In the genomic region with DNA sequence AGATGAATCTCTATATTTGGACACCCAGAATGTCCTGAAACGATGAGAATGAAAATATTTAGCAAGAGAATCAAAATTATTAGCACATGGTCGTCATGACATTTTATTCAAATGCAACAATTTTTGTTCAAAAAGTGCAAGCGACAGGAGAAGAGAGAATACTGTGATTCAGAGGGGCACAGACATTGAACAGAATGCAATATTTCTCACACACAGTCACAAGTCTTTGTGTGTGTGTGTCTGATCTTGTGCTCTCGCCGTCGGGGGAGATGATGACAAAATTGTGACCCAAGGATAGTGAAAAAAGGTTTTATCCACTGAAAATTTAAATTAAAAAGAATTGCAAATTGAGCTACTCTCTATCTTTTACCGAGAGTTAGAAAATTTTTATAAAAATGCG, we compare ENCODE assay signal across 3 worm cellular contexts.
TF ChIP-seq lines count a peak whose summit lies in the region.

No protein-coding gene starts in this region.

TF ChIP-seq in whole organism, L2 larva, 48 proteins besides CTCF, POLR2A, EP300 and RAD21:
- peak; percentile 33 for TF ChIP-seq nhr-129 (tag; optimal IDR thresholded peaks at IDR 0.05; lab: Kevin White, UChicago)
- no peak for TF ChIP-seq nhr-10 (tag; optimal IDR thresholded peaks at IDR 0.05; lab: Kevin White, UChicago)
- peak; percentile 19 for TF ChIP-seq fos-1 (tag; optimal IDR thresholded peaks at IDR 0.05; lab: Kevin White, UChicago)
- TF ChIP-seq nhr-23 (tag; optimal IDR thresholded peaks at IDR 0.05; lab: Kevin White, UChicago) = no peak
- no peak for TF ChIP-seq F13H6.1 (tag; optimal IDR thresholded peaks at IDR 0.05; lab: Kevin White, UChicago)

TF ChIP-seq in whole organism, L4 larva, 104 proteins besides CTCF, POLR2A, EP300 and RAD21:
- TF ChIP-seq dmd-8 (GFP tag; IDR thresholded peaks at IDR 0.05; lab: Robert Waterston, UW) = no peak
- TF ChIP-seq hif-1 (tag; optimal IDR thresholded peaks at IDR 0.05; lab: Kevin White, UChicago) = no peak
- TF ChIP-seq lin-13 (GFP tag; optimal IDR thresholded peaks at IDR 0.05; lab: Kevin White, UChicago) = no peak
- peak; percentile 26 for TF ChIP-seq dve-1 (tag; optimal IDR thresholded peaks at IDR 0.05; lab: Kevin White, UChicago; ENCODE audit: insufficient read depth)
- 0 out of 2 replicates have a peak, but pooled peaks have one; percentile 28 for TF ChIP-seq nhr-42 (GFP tag; IDR thresholded peaks at IDR 0.05; lab: Robert Waterston, UW)
- no peak for TF ChIP-seq fos-1 (tag; optimal IDR thresholded peaks at IDR 0.05; lab: Kevin White, UChicago)
- peak; percentile 82 for TF ChIP-seq hlh-30 (tag; optimal IDR thresholded peaks at IDR 0.05; lab: Kevin White, UChicago; ENCODE audit: insufficient read depth)
- peak; percentile 37 for TF ChIP-seq nhr-6 (tag; optimal IDR thresholded peaks at IDR 0.05; lab: Kevin White, UChicago)
- no peak for TF ChIP-seq ces-1 (GFP tag; optimal IDR thresholded peaks at IDR 0.05; lab: Kevin White, UChicago)
- TF ChIP-seq zfp-2 (tag; optimal IDR thresholded peaks at IDR 0.05; lab: Kevin White, UChicago) = no peak
- TF ChIP-seq fkh-10 (GFP tag; optimal IDR thresholded peaks at IDR 0.05; lab: Kevin White, UChicago) = no peak
- TF ChIP-seq zip-11 (GFP tag; IDR thresholded peaks at IDR 0.05; lab: Robert Waterston, UW) = no peak
- no peak for TF ChIP-seq ceh-28 (tag; optimal IDR thresholded peaks at IDR 0.05; lab: Kevin White, UChicago)
- TF ChIP-seq nhr-48 (tag; optimal IDR thresholded peaks at IDR 0.05; lab: Kevin White, UChicago) = no peak
TF ChIP-seq in whole organism, L4 larva: peak in this region for 4.

TF ChIP-seq in whole organism, young adult, 124 proteins besides CTCF, POLR2A, EP300 and RAD21:
- no peak for TF ChIP-seq zim-3 (tag; optimal IDR thresholded peaks at IDR 0.05; lab: Kevin White, UChicago)
- TF ChIP-seq nhr-27 (tag; optimal IDR thresholded peaks at IDR 0.05; lab: Kevin White, UChicago) = no peak
- TF ChIP-seq sdz-38 (tag; optimal IDR thresholded peaks at IDR 0.05; lab: Kevin White, UChicago) = no peak
- no peak for TF ChIP-seq pha-4 (tag; optimal IDR thresholded peaks at IDR 0.05; lab: Kevin White, UChicago)
- no peak for TF ChIP-seq cebp-1 (GFP tag; IDR thresholded peaks at IDR 0.05; lab: Robert Waterston, UW)
- peak; percentile 1 for TF ChIP-seq cebp-1 (tag; optimal IDR thresholded peaks at IDR 0.05; lab: Kevin White, UChicago)
- TF ChIP-seq madf-10 (tag; optimal IDR thresholded peaks at IDR 0.05; lab: Kevin White, UChicago) = no peak
- no peak for TF ChIP-seq ztf-22 (GFP tag; optimal IDR thresholded peaks at IDR 0.05; lab: Kevin White, UChicago)
